Fruit fly (Drosophila melanogaster) whole organism, pupa: ENCODE results near the gene Tbca.
A peak's percentile ranks its signal among the peaks of the same experiment; 100 is the strongest.

Source experiments
- CG14655 ChIP-seq: fragments of 200-800 bp; sonication (Bioruptor generic); optimal IDR thresholded peaks from 3 replicates; lab custom pipeline; 2017; ENCODE audit warnings: mild to moderate bottlenecking, missing biosample characterization, missing genetic modification reagents, missing genetic modification characterization
- Snoo ChIP-seq: fragments of 200-800 bp; sonication (Bioruptor generic); optimal IDR thresholded peaks from 3 replicates; lab custom pipeline; 2017; ENCODE audit warnings: missing biosample characterization, mild to moderate bottlenecking, missing genetic modification characterization, inconsistent platforms
- fd96Ca ChIP-seq: fragments of 200-800 bp; sonication (Bioruptor generic); IDR thresholded peaks from 3 replicates; pipeline ENCODE4 v1.3.6; 2022; ENCODE audit warnings: missing biosample characterization, missing genetic modification characterization

DNA sequence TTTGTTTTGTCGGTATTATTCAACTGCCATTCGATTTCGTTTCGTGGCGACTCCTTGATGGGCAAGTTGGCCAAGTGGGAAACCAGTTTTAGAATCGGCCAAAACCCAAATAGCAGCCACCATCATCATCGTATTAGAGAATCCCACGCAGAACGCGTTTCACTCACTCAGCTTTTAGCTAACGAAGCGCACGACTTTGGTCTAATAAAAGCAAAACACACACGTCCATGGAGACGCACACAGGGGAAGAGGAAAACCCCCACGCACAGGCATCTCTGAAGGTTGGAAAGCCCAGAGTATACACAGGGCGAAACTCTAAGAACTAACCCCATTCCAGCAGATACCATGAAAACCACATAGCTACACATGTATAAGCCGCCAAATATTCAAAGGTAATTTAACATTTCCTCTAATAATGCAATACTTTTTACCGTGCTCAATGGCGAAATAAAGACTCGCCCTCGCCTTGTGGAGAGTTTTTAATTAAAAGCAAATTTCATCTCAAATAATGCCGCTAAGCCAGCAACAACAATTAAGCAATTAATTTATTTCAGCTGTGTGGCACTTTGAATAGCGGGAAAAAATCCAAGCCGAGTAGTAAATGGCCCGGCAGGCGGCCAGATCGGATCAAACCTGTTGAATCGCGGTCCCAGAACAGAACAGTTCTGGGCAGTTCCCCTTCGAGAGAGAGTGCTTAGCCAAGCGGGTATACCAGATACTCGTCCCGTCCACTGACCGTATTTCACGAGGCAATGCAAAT is 31.8 kb upstream of the Tbca start:
- no peak for TF ChIP-seq fd96Ca (GFP tag; lab: Robert Waterston, UW)
- peak; percentile 54 for TF ChIP-seq CG14655 (GFP tag; lab: Kevin White, UChicago)
- TF ChIP-seq Snoo (tag; lab: Kevin White, UChicago) = no peak
